1 fruit fly cellular context compared by ENCODE assay signal in the genomic region with DNA sequence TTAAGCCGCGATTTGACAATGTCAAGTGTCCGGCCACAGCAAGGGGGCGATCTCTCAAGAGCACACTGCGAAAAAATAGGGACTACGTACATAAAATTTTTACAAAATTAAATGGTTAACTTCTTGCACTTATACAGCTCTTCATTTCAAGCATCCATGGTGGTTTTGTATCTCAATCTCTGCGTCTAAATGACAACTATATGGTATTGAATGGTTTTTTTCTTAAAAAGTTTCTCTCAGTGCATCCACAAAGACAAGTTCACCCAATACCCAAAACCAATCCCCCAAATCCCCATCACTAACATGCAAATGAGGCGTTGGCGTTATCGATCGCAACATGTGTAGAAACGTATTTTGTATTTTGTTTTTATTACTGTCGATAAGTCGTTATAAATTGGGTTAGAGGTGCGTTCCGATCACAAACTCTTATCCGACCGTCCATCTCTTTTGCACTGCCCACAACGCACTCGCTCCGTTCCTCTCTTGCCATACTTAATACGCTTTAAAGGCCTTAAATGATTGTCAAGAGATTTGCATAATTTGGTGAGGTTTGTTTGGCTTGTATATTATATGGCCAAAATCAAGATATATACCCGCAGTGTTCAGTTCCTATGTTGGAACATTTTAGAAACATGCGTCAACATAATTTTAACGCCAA.
TF ChIP-seq lines count a peak whose summit lies in the region.

No protein-coding gene starts in this region.

TF ChIP-seq in whole organism, embryonic, 481 proteins besides CTCF, POLR2A, EP300 and RAD21 (continued from another document and continues in another):
- TF ChIP-seq D19A (tag; optimal IDR thresholded peaks at IDR 0.05; lab: Kevin White, UChicago) (peak; percentile 64), Trl (optimal IDR thresholded peaks at IDR 0.05; lab: Kevin White, UChicago) (no peak), Trl (GFP tag; optimal IDR thresholded peaks at IDR 0.05; lab: Kevin White, UChicago) (peak; percentile 79), CG10209 (GFP tag; optimal IDR thresholded peaks at IDR 0.05; lab: Kevin White, UChicago) (peak; percentile 72), CG15073 (GFP tag; optimal IDR thresholded peaks at IDR 0.05; lab: Kevin White, UChicago) (no peak), CG10274 (GFP tag; optimal IDR thresholded peaks at IDR 0.05; lab: Kevin White, UChicago) (peak; percentile 57), Nf-YB (GFP tag; optimal IDR thresholded peaks at IDR 0.05; lab: Kevin White, UChicago) (peak; percentile 34), CG13123 (GFP tag; optimal IDR thresholded peaks at IDR 0.05; lab: Kevin White, UChicago) (peak; percentile 0), CG10979 (tag; optimal IDR thresholded peaks at IDR 0.05; lab: Kevin White, UChicago) (peak; percentile 78), CG8478 (optimal IDR thresholded peaks at IDR 0.05; lab: Kevin White, UChicago) (no peak), corto (GFP tag; optimal IDR thresholded peaks at IDR 0.05; lab: Kevin White, UChicago) (no peak), tna (GFP tag; IDR thresholded peaks at IDR 0.05; lab: Robert Waterston, UW; ENCODE audit: partially characterized antibody) (no peak), CG17829 (tag; optimal IDR thresholded peaks at IDR 0.05; lab: Kevin White, UChicago) (peak; percentile 81), Meics (GFP tag; optimal IDR thresholded peaks at IDR 0.05; lab: Kevin White, UChicago) (peak; percentile 80), CG18011 (GFP tag; optimal IDR thresholded peaks at IDR 0.05; lab: Kevin White, UChicago) (peak; percentile 19), Asciz (GFP tag; optimal IDR thresholded peaks at IDR 0.05; lab: Kevin White, UChicago) (peak; percentile 70), Ada2b (GFP tag; IDR thresholded peaks at IDR 0.05; lab: Robert Waterston, UW) (peak; percentile 84), Drgx (GFP tag; IDR thresholded peaks at IDR 0.05; lab: Robert Waterston, UW) (no peak), btn (GFP tag; optimal IDR thresholded peaks at IDR 0.05; lab: Kevin White, UChicago) (peak; percentile 76), CG32767 (GFP tag; IDR thresholded peaks at IDR 0.05; lab: Robert Waterston, UW) (peak; percentile 55; the same call in 1 of the 2 replicates), BtbVII (GFP tag; optimal IDR thresholded peaks at IDR 0.05; lab: Kevin White, UChicago) (peak; percentile 64), yki (optimal IDR thresholded peaks at IDR 0.05; lab: Kevin White, UChicago) (no peak), inv (GFP tag; IDR thresholded peaks at IDR 0.05; lab: Robert Waterston, UW; ENCODE audit: partially characterized antibody) (no peak), Doc3 (GFP tag; IDR thresholded peaks at IDR 0.05; lab: Robert Waterston, UW; ENCODE audit: partially characterized antibody) (no peak), D19B (GFP tag; optimal IDR thresholded peaks at IDR 0.05; lab: Kevin White, UChicago) (peak; percentile 48), CG10366 (GFP tag; IDR thresholded peaks at IDR 0.05; lab: Robert Waterston, UW) (peak; percentile 78), p53 (GFP tag; optimal IDR thresholded peaks at IDR 0.05; lab: Kevin White, UChicago) (peak; percentile 45), CG6765 (GFP tag; optimal IDR thresholded peaks at IDR 0.05; lab: Kevin White, UChicago) (peak; percentile 37), Hsf (GFP tag; optimal IDR thresholded peaks at IDR 0.05; lab: Kevin White, UChicago) (peak; percentile 66), Jarid2 (GFP tag; optimal IDR thresholded peaks at IDR 0.05; lab: Kevin White, UChicago) (peak; percentile 23), GATAe (GFP tag; conservative IDR thresholded peaks at IDR 0.05; lab: Robert Waterston, UW) (0 out of 2 replicates have a peak, but pooled peaks have one; percentile 30), Usf (GFP tag; optimal IDR thresholded peaks at IDR 0.05; lab: Kevin White, UChicago) (peak; percentile 40), Hr39 (optimal IDR thresholded peaks at IDR 0.05; lab: Kevin White, UChicago) (no peak), CG17912 (GFP tag; optimal IDR thresholded peaks at IDR 0.05; lab: Kevin White, UChicago) (no peak), CG3838 (GFP tag; optimal IDR thresholded peaks at IDR 0.05; lab: Kevin White, UChicago) (no peak), CG1233 (GFP tag; optimal IDR thresholded peaks at IDR 0.05; lab: Kevin White, UChicago) (peak; percentile 54), CG2875 (GFP tag; optimal IDR thresholded peaks at IDR 0.05; lab: Kevin White, UChicago) (peak; percentile 55), peb (GFP tag; IDR thresholded peaks at IDR 0.05; lab: Robert Waterston, UW) (peak; percentile 68), ewg (GFP tag; optimal IDR thresholded peaks at IDR 0.05; lab: Kevin White, UChicago) (peak; percentile 52), Dip2 (GFP tag; IDR thresholded peaks at IDR 0.05; lab: Robert Waterston, UW) (no peak), pros (GFP tag; optimal IDR thresholded peaks at IDR 0.05; lab: Kevin White, UChicago) (no peak), oc (tag; optimal IDR thresholded peaks at IDR 0.05; lab: Kevin White, UChicago) (peak; percentile 96), CG9932 (GFP tag; IDR thresholded peaks at IDR 0.05; lab: Robert Waterston, UW) (peak; percentile 69), Neu2 (GFP tag; optimal IDR thresholded peaks at IDR 0.05; lab: Kevin White, UChicago; ENCODE audit: borderline replicate concordance) (no peak), unpg (GFP tag; optimal IDR thresholded peaks at IDR 0.05; lab: Kevin White, UChicago) (peak; percentile 84), Hey (tag; optimal IDR thresholded peaks at IDR 0.05; lab: Kevin White, UChicago) (no peak), Hr51 (GFP tag; optimal IDR thresholded peaks at IDR 0.05; lab: Kevin White, UChicago) (peak; percentile 42 to 82), CG7357 (GFP tag; IDR thresholded peaks at IDR 0.05; lab: Robert Waterston, UW) (peak; percentile 73), CG11695 (GFP tag; IDR thresholded peaks at IDR 0.05; lab: Robert Waterston, UW) (peak; percentile 84), CG6791 (GFP tag; IDR thresholded peaks at IDR 0.05; lab: Robert Waterston, UW; ENCODE audit: partially characterized antibody) (no peak), CG17612 (GFP tag; IDR thresholded peaks at IDR 0.05; lab: Robert Waterston, UW) (0 out of 2 replicates have a peak, but pooled peaks have one; percentile 52), CG17186 (GFP tag; optimal IDR thresholded peaks at IDR 0.05; lab: Kevin White, UChicago) (no peak), CG7928 (GFP tag; optimal IDR thresholded peaks at IDR 0.05; lab: Kevin White, UChicago) (peak; percentile 13), gt (GFP tag; IDR thresholded peaks at IDR 0.05; lab: Robert Waterston, UW) (0 out of 2 replicates have a peak, but pooled peaks have one; percentile 17), CG14050 (GFP tag; IDR thresholded peaks at IDR 0.05; lab: Robert Waterston, UW) (peak; percentile 62), chn (GFP tag; optimal IDR thresholded peaks at IDR 0.05; lab: Kevin White, UChicago) (peak; percentile 74), CG5953 (GFP tag; IDR thresholded peaks at IDR 0.05; lab: Robert Waterston, UW) (peak; percentile 77), crol (GFP tag; IDR thresholded peaks at IDR 0.05; lab: Robert Waterston, UW) (no peak), slou (GFP tag; optimal IDR thresholded peaks at IDR 0.05; lab: Kevin White, UChicago) (peak; percentile 22), kni (GFP tag; optimal IDR thresholded peaks at IDR 0.05; lab: Kevin White, UChicago) (no peak), jumu (GFP tag; optimal IDR thresholded peaks at IDR 0.05; lab: Kevin White, UChicago) (peak; percentile 70), bab2 (GFP tag; optimal IDR thresholded peaks at IDR 0.05; lab: Kevin White, UChicago) (peak; percentile 76), chm (GFP tag; IDR thresholded peaks at IDR 0.05; lab: Robert Waterston, UW) (peak; percentile 85), CG12391 (tag; optimal IDR thresholded peaks at IDR 0.05; lab: Kevin White, UChicago) (peak; percentile 80), Rx (GFP tag; IDR thresholded peaks at IDR 0.05; lab: Robert Waterston, UW) (peak; percentile 76), fu2 (GFP tag; optimal IDR thresholded peaks at IDR 0.05; lab: Kevin White, UChicago) (peak; percentile 47), Ptx1 (GFP tag; IDR thresholded peaks at IDR 0.05; lab: Robert Waterston, UW) (peak; percentile 84), pan (optimal IDR thresholded peaks at IDR 0.05; lab: Kevin White, UChicago) (no peak), pan (GFP tag; optimal IDR thresholded peaks at IDR 0.05 in 1 of 2, IDR thresholded peaks at IDR 0.05 in 1 of 2) (peak in 1 of 2 experiments; percentile 88), sens-2 (GFP tag; IDR thresholded peaks at IDR 0.05; lab: Robert Waterston, UW) (peak; percentile 75), knrl (GFP tag; IDR thresholded peaks at IDR 0.05; lab: Robert Waterston, UW; ENCODE audit: partially characterized antibody) (no peak), CG30020 (tag; optimal IDR thresholded peaks at IDR 0.05; lab: Kevin White, UChicago) (no peak), bbx (GFP tag; IDR thresholded peaks at IDR 0.05; lab: Robert Waterston, UW; ENCODE audit: partially characterized antibody) (no peak), stwl (tag; optimal IDR thresholded peaks at IDR 0.05; lab: Kevin White, UChicago) (no peak), CG2202 (tag; optimal IDR thresholded peaks at IDR 0.05; lab: Kevin White, UChicago) (peak; percentile 55), E2f1 (GFP tag; IDR thresholded peaks at IDR 0.05; lab: Robert Waterston, UW) (peak; percentile 65), CG2116 (GFP tag; optimal IDR thresholded peaks at IDR 0.05; lab: Kevin White, UChicago) (peak; percentile 36), nmo (GFP tag; optimal IDR thresholded peaks at IDR 0.05; lab: Kevin White, UChicago) (peak; percentile 78), eyg (GFP tag; optimal IDR thresholded peaks at IDR 0.05; lab: Kevin White, UChicago) (peak; percentile 66), CG4328 (GFP tag; optimal IDR thresholded peaks at IDR 0.05; lab: Kevin White, UChicago) (no peak), CG2678 (tag; optimal IDR thresholded peaks at IDR 0.05; lab: Kevin White, UChicago) (peak; percentile 85), dysf (GFP tag; IDR thresholded peaks at IDR 0.05; lab: Robert Waterston, UW) (peak; percentile 89), trem (tag; optimal IDR thresholded peaks at IDR 0.05; lab: Kevin White, UChicago) (peak; percentile 63), psq (GFP tag; optimal IDR thresholded peaks at IDR 0.05; lab: Kevin White, UChicago) (no peak), luna (GFP tag; optimal IDR thresholded peaks at IDR 0.05; lab: Kevin White, UChicago) (no peak), Ssrp (tag; optimal IDR thresholded peaks at IDR 0.05; lab: Kevin White, UChicago) (peak; percentile 71), repo (GFP tag; optimal IDR thresholded peaks at IDR 0.05; lab: Kevin White, UChicago) (peak; percentile 42), CG1529 (GFP tag; optimal IDR thresholded peaks at IDR 0.05; lab: Kevin White, UChicago) (peak; percentile 50), wek (GFP tag; optimal IDR thresholded peaks at IDR 0.05; lab: Kevin White, UChicago) (peak; percentile 50), Kr (GFP tag; optimal IDR thresholded peaks at IDR 0.05; lab: Kevin White, UChicago) (no peak), ttk (GFP tag; IDR thresholded peaks at IDR 0.05; lab: Robert Waterston, UW) (peak; percentile 84), CG1792 (GFP tag; optimal IDR thresholded peaks at IDR 0.05; lab: Kevin White, UChicago) (peak; percentile 65), slbo (GFP tag; IDR thresholded peaks at IDR 0.05; lab: Robert Waterston, UW) (peak; percentile 75), Dfd (GFP tag; optimal IDR thresholded peaks at IDR 0.05; lab: Kevin White, UChicago) (no peak), Lim3 (GFP tag; IDR thresholded peaks at IDR 0.05; lab: Robert Waterston, UW) (no peak), CG13296 (GFP tag; optimal IDR thresholded peaks at IDR 0.05; lab: Kevin White, UChicago) (peak; percentile 66), fd64A (GFP tag; optimal IDR thresholded peaks at IDR 0.05; lab: Kevin White, UChicago) (peak; percentile 44), Ets97D (GFP tag; optimal IDR thresholded peaks at IDR 0.05; lab: Kevin White, UChicago) (peak; percentile 16), danr (GFP tag; IDR thresholded peaks at IDR 0.05; lab: Robert Waterston, UW) (peak; percentile 59), Fer1 (GFP tag; optimal IDR thresholded peaks at IDR 0.05; lab: Kevin White, UChicago) (no peak), CG17802 (tag; optimal IDR thresholded peaks at IDR 0.05; lab: Kevin White, UChicago) (peak; percentile 44), PHDP (tag; optimal IDR thresholded peaks at IDR 0.05; lab: Kevin White, UChicago) (peak; percentile 71), wdn (GFP tag; IDR thresholded peaks at IDR 0.05; lab: Robert Waterston, UW) (0 out of 2 replicates have a peak, but pooled peaks have one; percentile 32), CrebB (tag; optimal IDR thresholded peaks at IDR 0.05; lab: Kevin White, UChicago) (no peak), CG4360 (GFP tag; IDR thresholded peaks at IDR 0.05; lab: Robert Waterston, UW) (no peak), chinmo (GFP tag; IDR thresholded peaks at IDR 0.05; lab: Robert Waterston, UW; ENCODE audit: partially characterized antibody) (0 out of 4 replicates have a peak, but pooled peaks have one; percentile 62), bowl (GFP tag; IDR thresholded peaks at IDR 0.05; lab: Robert Waterston, UW) (peak; percentile 54; the same call in 1 of the 2 replicates), zf30C (GFP tag; optimal IDR thresholded peaks at IDR 0.05; lab: Kevin White, UChicago) (no peak), Bdp1 (GFP tag; optimal IDR thresholded peaks at IDR 0.05; lab: Kevin White, UChicago) (peak; percentile 32), gcm2 (GFP tag; optimal IDR thresholded peaks at IDR 0.05; lab: Kevin White, UChicago) (peak; percentile 25), CG33213 (GFP tag; optimal IDR thresholded peaks at IDR 0.05; lab: Kevin White, UChicago) (peak; percentile 65), vvl (GFP tag; IDR thresholded peaks at IDR 0.05; lab: Robert Waterston, UW) (peak; percentile 88), zfh2 (GFP tag; optimal IDR thresholded peaks at IDR 0.05; lab: Kevin White, UChicago) (peak; percentile 53), CG12071 (GFP tag; optimal IDR thresholded peaks at IDR 0.05; lab: Kevin White, UChicago) (peak; percentile 68), CG9215 (GFP tag; IDR thresholded peaks at IDR 0.05; lab: Robert Waterston, UW) (peak; percentile 48; the same call in 1 of the 2 replicates), Dll (GFP tag; IDR thresholded peaks at IDR 0.05; lab: Robert Waterston, UW; ENCODE audit: partially characterized antibody) (no peak), Deaf1 (tag; optimal IDR thresholded peaks at IDR 0.05; lab: Kevin White, UChicago) (peak; percentile 39), CG9609 (GFP tag; optimal IDR thresholded peaks at IDR 0.05; lab: Kevin White, UChicago) (peak; percentile 70), Aef1 (GFP tag; IDR thresholded peaks at IDR 0.05; lab: Robert Waterston, UW) (peak; percentile 68), MBD-R2 (GFP tag; IDR thresholded peaks at IDR 0.05; lab: Robert Waterston, UW) (peak; percentile 53; the same call in 1 of the 2 replicates), Hmx (GFP tag; optimal IDR thresholded peaks at IDR 0.05; lab: Kevin White, UChicago) (peak; percentile 29), dimm (GFP tag; IDR thresholded peaks at IDR 0.05; lab: Robert Waterston, UW) (peak; percentile 67)
